Worm (Caenorhabditis elegans) whole organism, late embryonic: ENCODE measurements around the gene acs-6.

Source experiments
- C08G9.2 ChIP-seq: sonication (generic microtip); optimal IDR thresholded peaks from 2 replicates; lab custom pipeline; 2016; ENCODE audit warnings: mild to moderate bottlenecking, missing genetic modification characterization, moderate library complexity, missing compliant biosample characterization
- F13H6.1 ChIP-seq: sonication (generic microtip); optimal IDR thresholded peaks from 2 replicates; lab custom pipeline; 2016; ENCODE audit warnings: missing genetic modification characterization, missing compliant biosample characterization
- T23F11.4 ChIP-seq: fragments of 200-800 bp; sonication (Bioruptor generic); optimal IDR thresholded peaks from 2 replicates; lab custom pipeline; 2018; ENCODE audit warnings: mild to moderate bottlenecking, missing genetic modification characterization, missing compliant biosample characterization
- ahr-1 ChIP-seq: sonication (generic microtip); optimal IDR thresholded peaks from 2 replicates; lab custom pipeline; 2016; ENCODE audit warnings: missing genetic modification characterization, missing compliant biosample characterization
- ceh-18 ChIP-seq: sonication (generic microtip); optimal IDR thresholded peaks from 2 replicates; lab custom pipeline; 2016; ENCODE audit warnings: missing genetic modification characterization, missing compliant biosample characterization
- elt-2 ChIP-seq: sonication (generic microtip); optimal IDR thresholded peaks from 2 replicates; lab custom pipeline; 2016; ENCODE audit warnings: missing genetic modification reagents, missing genetic modification characterization, missing compliant biosample characterization
- ets-4 ChIP-seq: sonication (generic microtip); optimal IDR thresholded peaks from 2 replicates; lab custom pipeline; 2016; ENCODE audit warnings: missing genetic modification characterization, missing compliant biosample characterization
- fkh-10 ChIP-seq: fragments of 150-350 bp; optimal IDR thresholded peaks from 2 replicates; lab custom pipeline; 2014; ENCODE audit warnings: missing biosample characterization, missing genetic modification reagents, missing genetic modification characterization
- lin-11 ChIP-seq: fragments of 200-800 bp; sonication (Bioruptor generic); optimal IDR thresholded peaks from 2 replicates; lab custom pipeline; 2018; ENCODE audit warnings: mild to moderate bottlenecking, missing genetic modification characterization, missing compliant biosample characterization
- nhr-11 ChIP-seq: fragments of 150-350 bp; optimal IDR thresholded peaks from 2 replicates; lab custom pipeline; 2014; ENCODE audit warnings: missing biosample characterization, missing genetic modification characterization
- pha-2 ChIP-seq: sonication (generic microtip); optimal IDR thresholded peaks from 2 replicates; lab custom pipeline; 2017; ENCODE audit warnings: mild to moderate bottlenecking, missing genetic modification characterization, missing compliant biosample characterization
- sox-2 ChIP-seq: fragments of 200-800 bp; sonication (Bioruptor generic); IDR thresholded peaks from 2 replicates; pipeline ENCODE4 v1.3.6; 2022; ENCODE audit warnings: missing genetic modification reagents, missing genetic modification characterization, missing compliant biosample characterization
- tbx-2 ChIP-seq: sonication (generic microtip); optimal IDR thresholded peaks from 2 replicates; lab custom pipeline; 2016; ENCODE audit warnings: missing genetic modification characterization, missing compliant biosample characterization
- ttx-3 ChIP-seq: sonication (generic microtip); optimal IDR thresholded peaks from 2 replicates; lab custom pipeline; 2016; ENCODE audit warnings: missing genetic modification reagents, missing genetic modification characterization, missing compliant biosample characterization

DNA sequence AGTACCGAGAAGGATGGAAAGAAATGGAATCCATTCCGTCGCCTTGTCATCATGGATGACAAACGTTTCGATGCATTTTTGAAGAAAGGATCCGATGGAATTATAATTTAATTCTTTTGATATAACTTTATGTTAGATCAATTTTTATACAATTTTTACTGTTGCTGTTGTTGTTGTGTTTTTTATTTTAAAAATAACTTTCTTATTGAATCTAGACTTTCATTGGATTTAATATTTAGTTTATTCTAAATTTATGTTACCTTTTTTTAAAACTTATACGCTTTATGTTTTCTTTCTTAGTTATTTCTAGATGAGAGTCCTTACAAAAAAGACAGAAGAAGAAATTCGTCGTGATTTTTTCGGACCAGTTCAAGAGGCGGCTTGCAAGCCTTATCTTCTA lies 6.8 kb upstream of the acs-6 start, which contains the start of gene ZK1127.3:
- no peak for TF ChIP-seq ets-4
- TF ChIP-seq F13H6.1 (tag; lab: Kevin White, UChicago) = no peak
- no peak for TF ChIP-seq T23F11.4 (GFP tag; lab: Kevin White, UChicago)
- TF ChIP-seq nhr-11 (tag; lab: Kevin White, UChicago) = no peak
- TF ChIP-seq sox-2 (GFP tag; lab: Robert Waterston, UW) = no peak
- TF ChIP-seq tbx-2 (tag; lab: Kevin White, UChicago) = no peak
- no peak for TF ChIP-seq fkh-10 (GFP tag; lab: Kevin White, UChicago)
- TF ChIP-seq ahr-1 (tag; lab: Kevin White, UChicago) = no peak
- TF ChIP-seq pha-2 (tag; lab: Kevin White, UChicago) = no peak
- no peak for TF ChIP-seq lin-11 (tag; lab: Kevin White, UChicago)
- no peak for TF ChIP-seq ceh-18 (tag; lab: Kevin White, UChicago)
- no peak for TF ChIP-seq C08G9.2 (tag; lab: Kevin White, UChicago)
- TF ChIP-seq elt-2 (tag; lab: Kevin White, UChicago) = no peak
- no peak for TF ChIP-seq ttx-3 (tag; lab: Kevin White, UChicago)
